Fruit fly (Drosophila melanogaster) whole organism, pupa: ENCODE data around the gene CG17666.

Experiments
- CG10348 ChIP-seq: fragments of 200-800 bp; sonication (Bioruptor generic); IDR thresholded peaks from 2 replicates; pipeline ENCODE4 v1.3.6; 2022; ENCODE audit warnings: missing biosample characterization, missing genetic modification characterization
- CG12605 ChIP-seq: fragments of 200-800 bp; sonication (Bioruptor generic); IDR thresholded peaks from 2 replicates; pipeline ENCODE4 v1.3.6; 2022; ENCODE audit warnings: missing biosample characterization, missing genetic modification characterization
- CG32121 ChIP-seq: fragments of 200-800 bp; sonication (Bioruptor generic); IDR thresholded peaks from 2 replicates; pipeline ENCODE4 v1.3.6; 2022; ENCODE audit warnings: missing biosample characterization, missing genetic modification characterization
- CG4496 ChIP-seq: fragments of 200-800 bp; sonication (Bioruptor generic); IDR thresholded peaks from 3 replicates; pipeline ENCODE4 v1.3.6; 2022; ENCODE audit warnings: missing biosample characterization, missing genetic modification characterization
- CG9948 ChIP-seq: fragments of 200-800 bp; sonication (Bioruptor generic); optimal IDR thresholded peaks from 2 replicates; lab custom pipeline; 2018; ENCODE audit warnings: missing biosample characterization, mild to moderate bottlenecking, missing genetic modification characterization, moderate library complexity
- EcR ChIP-seq: fragments of 200-800 bp; sonication (Bioruptor generic); optimal IDR thresholded peaks from 3 replicates; lab custom pipeline; 2019; ENCODE audit warnings: missing biosample characterization, missing genetic modification characterization, mild to moderate bottlenecking, moderate library complexity, missing genetic modification reagents
- Pif1B ChIP-seq: fragments of 200-800 bp; sonication (Bioruptor generic); optimal IDR thresholded peaks from 3 replicates; lab custom pipeline; 2016; ENCODE audit warnings: missing biosample characterization, missing genetic modification characterization
- rn ChIP-seq: fragments of 200-800 bp; sonication (Bioruptor generic); IDR thresholded peaks from 2 replicates; pipeline ENCODE4 v1.3.6; 2022; ENCODE audit warnings: missing biosample characterization, missing genetic modification characterization

DNA sequence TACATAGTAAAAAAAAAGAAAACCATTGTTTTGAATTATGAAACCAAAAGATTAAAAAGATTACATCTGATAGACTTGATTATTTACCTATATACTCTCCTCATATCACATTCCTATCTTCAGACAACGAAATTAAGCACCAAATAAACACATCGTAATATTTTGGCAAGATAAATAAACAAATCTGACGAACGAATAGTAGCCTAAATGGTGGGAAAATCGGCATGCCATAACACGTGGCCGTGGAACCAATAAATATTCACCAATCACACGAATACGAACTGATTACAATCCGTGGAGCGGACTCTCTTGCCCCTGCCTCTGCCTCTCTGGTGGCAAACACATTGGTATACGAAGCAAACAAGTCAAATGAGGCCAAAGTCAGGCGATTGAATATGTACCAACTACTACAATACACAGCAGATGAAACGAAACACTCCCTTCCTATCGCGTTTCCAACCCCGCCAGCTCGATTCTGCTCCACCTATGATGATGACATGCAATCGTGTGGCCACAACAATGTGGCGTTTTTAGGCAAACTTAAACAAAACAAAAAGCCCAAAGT is 15.0 kb downstream of the CG17666 start:
- TF ChIP-seq CG10348 (GFP tag; lab: Robert Waterston, UW) (no peak), CG9948 (no peak), CG12605 (GFP tag; lab: Robert Waterston, UW) (no peak), CG4496 (no peak), EcR (GFP tag; lab: Kevin White, UChicago) (no peak), Pif1B (GFP tag; lab: Kevin White, UChicago) (no peak), rn (GFP tag; lab: Robert Waterston, UW) (no peak), CG32121 (GFP tag; lab: Robert Waterston, UW) (no peak)
